Fruit fly (Drosophila melanogaster) whole organism, embryonic: ENCODE results near the gene Ist1.

ENCODE experiments used
- B-H2 ChIP-seq: fragments of 200-800 bp; sonication (Bioruptor generic); optimal IDR thresholded peaks from 2 replicates; lab custom pipeline; 2018; ENCODE audit warnings: missing biosample characterization, mild to moderate bottlenecking, missing genetic modification characterization
- Bgb ChIP-seq: fragments of 200-800 bp; sonication (Bioruptor generic); IDR thresholded peaks from 2 replicates; pipeline ENCODE4 v1.3.6; 2022; ENCODE audit warnings: missing biosample characterization, missing genetic modification characterization; ENCODE audit not compliant: partially characterized antibody
- CG10321 ChIP-seq: fragments of 200-800 bp; sonication (Bioruptor generic); IDR thresholded peaks from 2 replicates; pipeline ENCODE4 v1.3.6; 2022; ENCODE audit warnings: missing biosample characterization, missing genetic modification characterization
- CG10462 ChIP-seq: fragments of 200-800 bp; sonication (Bioruptor generic); optimal IDR thresholded peaks from 2 replicates; lab custom pipeline; 2016; ENCODE audit warnings: missing biosample characterization, missing genetic modification characterization
- CG10979 ChIP-seq: fragments of 200-800 bp; sonication (Bioruptor generic); optimal IDR thresholded peaks from 2 replicates; lab custom pipeline; 2018; ENCODE audit warnings: missing biosample characterization, mild to moderate bottlenecking, missing genetic modification characterization, moderate library complexity
- CG11247 ChIP-seq: fragments of 200-800 bp; sonication (Bioruptor generic); IDR thresholded peaks from 2 replicates; pipeline ENCODE4 v1.3.6; 2022; ENCODE audit warnings: missing biosample characterization, missing genetic modification characterization
- CG11504 ChIP-seq: fragments of 200-800 bp; sonication (Bioruptor generic); optimal IDR thresholded peaks from 3 replicates; lab custom pipeline; 2019; ENCODE audit warnings: missing biosample characterization, mild to moderate bottlenecking, missing genetic modification characterization, moderate library complexity
- CG11723 ChIP-seq: fragments of 200-800 bp; sonication (Bioruptor generic); optimal IDR thresholded peaks from 2 replicates; lab custom pipeline; 2017; ENCODE audit warnings: missing biosample characterization, mild to moderate bottlenecking, missing genetic modification characterization
- CG12769 ChIP-seq: fragments of 200-800 bp; sonication (Bioruptor generic); optimal IDR thresholded peaks from 2 replicates; lab custom pipeline; 2019; ENCODE audit warnings: missing biosample characterization, mild to moderate bottlenecking, missing genetic modification characterization, moderate library complexity
- CG14860 ChIP-seq: fragments of 200-800 bp; sonication (Bioruptor generic); IDR thresholded peaks from 3 replicates; pipeline ENCODE4 v1.3.6; 2022; ENCODE audit warnings: missing biosample characterization, missing genetic modification characterization; ENCODE audit not compliant: partially characterized antibody
- CG15011 ChIP-seq: fragments of 200-800 bp; sonication (Bioruptor generic); optimal IDR thresholded peaks from 3 replicates; lab custom pipeline; 2018; ENCODE audit warnings: missing biosample characterization, mild to moderate bottlenecking, missing genetic modification characterization
- CG15073 ChIP-seq: fragments of 200-800 bp; sonication (Bioruptor generic); optimal IDR thresholded peaks from 2 replicates; lab custom pipeline; 2016; ENCODE audit warnings: missing biosample characterization, missing genetic modification characterization
- CG17328 ChIP-seq: fragments of 200-800 bp; sonication (Bioruptor generic); IDR thresholded peaks from 2 replicates; pipeline ENCODE4 v1.3.6; 2022; ENCODE audit warnings: missing biosample characterization, missing genetic modification characterization
- CG17359 ChIP-seq: fragments of 200-800 bp; sonication (Bioruptor generic); optimal IDR thresholded peaks from 3 replicates; lab custom pipeline; 2018; ENCODE audit warnings: missing biosample characterization, mild to moderate bottlenecking, missing genetic modification characterization, moderate library complexity
- CG1792 ChIP-seq: fragments of 200-800 bp; sonication (Bioruptor generic); optimal IDR thresholded peaks from 2 replicates; lab custom pipeline; 2016; ENCODE audit warnings: missing biosample characterization, missing genetic modification characterization
- CG2129 ChIP-seq: fragments of 200-800 bp; sonication (Bioruptor generic); IDR thresholded peaks from 2 replicates; pipeline ENCODE4 v1.3.6; 2022; ENCODE audit warnings: missing biosample characterization, missing genetic modification characterization; ENCODE audit not compliant: partially characterized antibody
- CG2875 ChIP-seq: fragments of 200-800 bp; sonication (Bioruptor generic); optimal IDR thresholded peaks from 2 replicates; lab custom pipeline; 2017; ENCODE audit warnings: missing biosample characterization, mild to moderate bottlenecking, missing genetic modification characterization, missing genetic modification reagents
- CG3726 ChIP-seq: fragments of 200-800 bp; sonication (Bioruptor generic); IDR thresholded peaks from 3 replicates; pipeline ENCODE4, ENCODE4 v1.3.6; 2022; ENCODE audit warnings: missing biosample characterization, missing genetic modification characterization
- CG3838 ChIP-seq: fragments of 200-800 bp; sonication (Bioruptor generic); optimal IDR thresholded peaks from 3 replicates; lab custom pipeline; 2016; ENCODE audit warnings: missing biosample characterization, missing genetic modification characterization
- CG43689 ChIP-seq: fragments of 200-800 bp; sonication (Bioruptor generic); IDR thresholded peaks from 2 replicates; pipeline ENCODE4 v1.3.6; 2022; ENCODE audit warnings: missing biosample characterization, missing genetic modification characterization
- CG6272 ChIP-seq: fragments of 200-800 bp; sonication (Bioruptor generic); IDR thresholded peaks from 2 replicates; pipeline ENCODE4 v1.3.6; 2022; ENCODE audit warnings: missing biosample characterization, missing genetic modification characterization
- CG6791 ChIP-seq: fragments of 200-800 bp; sonication (Bioruptor generic); IDR thresholded peaks from 3 replicates; pipeline ENCODE4 v1.3.6; 2022; ENCODE audit warnings: missing biosample characterization, missing genetic modification characterization; ENCODE audit not compliant: partially characterized antibody
- CG7372 ChIP-seq: fragments of 200-800 bp; sonication (Bioruptor generic); IDR thresholded peaks from 2 replicates; pipeline ENCODE4 v1.3.6; 2022; ENCODE audit warnings: missing biosample characterization, missing genetic modification characterization
- CG7556 ChIP-seq: fragments of 200-800 bp; sonication (Bioruptor generic); optimal IDR thresholded peaks from 2 replicates; lab custom pipeline; 2017; ENCODE audit warnings: missing biosample characterization, mild to moderate bottlenecking, missing genetic modification characterization
- D ChIP-seq, 2 experiments: fragments of 200-800 bp in 1 of 2; fragments of >200 bp in 1 of 2; sonication (Bioruptor generic) in 1 of 2; optimal IDR thresholded peaks; 2 replicates in 1 of 2; 3 replicates in 1 of 2; lab custom pipeline; 2017; ENCODE audit warnings: mild to moderate bottlenecking in 1 of 2, missing biosample characterization in 1 of 2, missing genetic modification characterization in 1 of 2, missing genetic modification reagents in 1 of 2
- D19B ChIP-seq: fragments of 200-800 bp; sonication (Bioruptor generic); optimal IDR thresholded peaks from 2 replicates; lab custom pipeline; 2017; ENCODE audit warnings: missing biosample characterization, mild to moderate bottlenecking, missing genetic modification characterization
- E2f1 ChIP-seq: fragments of 200-800 bp; sonication (Bioruptor generic); IDR thresholded peaks from 2 replicates; pipeline ENCODE4 v1.3.6; 2022; ENCODE audit warnings: missing biosample characterization, missing genetic modification characterization
- E2f2 ChIP-seq: fragments of 200-800 bp; sonication (Bioruptor generic); IDR thresholded peaks from 2 replicates; pipeline ENCODE4 v1.3.6; 2022; ENCODE audit warnings: missing biosample characterization, missing genetic modification characterization
- H15 ChIP-seq: fragments of 200-800 bp; sonication (Bioruptor generic); IDR thresholded peaks from 3 replicates; pipeline ENCODE4 v1.3.6; 2022; ENCODE audit warnings: missing biosample characterization, missing genetic modification characterization
- HHEX ChIP-seq: fragments of 200-800 bp; sonication (Bioruptor generic); optimal IDR thresholded peaks from 3 replicates; lab custom pipeline; 2017; ENCODE audit warnings: missing biosample characterization, mild to moderate bottlenecking, missing genetic modification characterization, missing genetic modification reagents
- HLH4C ChIP-seq: fragments of 200-800 bp; sonication (Bioruptor generic); IDR thresholded peaks from 3 replicates; pipeline ENCODE4 v1.3.6; 2022; ENCODE audit warnings: missing biosample characterization, missing genetic modification characterization; ENCODE audit not compliant: partially characterized antibody
- HLHmδ ChIP-seq: fragments of 200-800 bp; sonication (Bioruptor generic); optimal IDR thresholded peaks from 2 replicates; lab custom pipeline; 2018; ENCODE audit warnings: missing biosample characterization, mild to moderate bottlenecking, missing genetic modification characterization, moderate library complexity
- HmgZ ChIP-seq: fragments of 200-800 bp; sonication (Bioruptor generic); optimal IDR thresholded peaks from 2 replicates; lab custom pipeline; 2018; ENCODE audit warnings: missing biosample characterization, mild to moderate bottlenecking, missing genetic modification characterization
- Hr3 ChIP-seq: fragments of 200-800 bp; sonication (Bioruptor generic); optimal IDR thresholded peaks from 3 replicates; lab custom pipeline; 2016; ENCODE audit warnings: missing biosample characterization, missing genetic modification characterization
- Mad ChIP-seq: fragments of 200-800 bp; sonication (Bioruptor generic); optimal IDR thresholded peaks from 2 replicates; lab custom pipeline; 2016; ENCODE audit warnings: missing biosample characterization, missing genetic modification characterization
- Sox102F ChIP-seq: fragments of 200-800 bp; sonication (Bioruptor generic); optimal IDR thresholded peaks from 2 replicates; lab custom pipeline; 2018; ENCODE audit warnings: missing biosample characterization, mild to moderate bottlenecking, missing genetic modification characterization, moderate library complexity
- az2 ChIP-seq: fragments of 200-800 bp; sonication (Bioruptor generic); optimal IDR thresholded peaks from 3 replicates; lab custom pipeline; 2016; ENCODE audit warnings: missing biosample characterization, missing genetic modification characterization
- bowl ChIP-seq: fragments of 200-800 bp; sonication (Bioruptor generic); IDR thresholded peaks from 2 replicates; pipeline ENCODE4 v1.3.6; 2022; ENCODE audit warnings: missing biosample characterization, missing genetic modification characterization
- dimm ChIP-seq: fragments of 200-800 bp; sonication (Bioruptor generic); IDR thresholded peaks from 2 replicates; pipeline ENCODE4 v1.3.6; 2022; ENCODE audit warnings: missing biosample characterization, missing genetic modification characterization
- jigr1 ChIP-seq: fragments of 200-800 bp; sonication (Bioruptor generic); IDR thresholded peaks from 3 replicates; pipeline ENCODE4 v1.3.6; 2022; ENCODE audit warnings: missing biosample characterization, missing genetic modification characterization
- pan ChIP-seq, 4 experiments: fragments of >200 bp in 3 of 4; fragments of 200-800 bp in 1 of 4; sonication (Bioruptor generic) in 1 of 4; optimal IDR thresholded peaks in 3 of 4; IDR thresholded peaks in 1 of 4; 2 replicates each; pipeline versions ENCODE4 v1.3.6 to Lab custom; 2017 to 2022; ENCODE audit warnings: missing biosample characterization in 2 of 4, missing genetic modification characterization in 2 of 4, mixed read lengths in 1 of 4
- phol ChIP-seq: fragments of 200-800 bp; sonication (Bioruptor generic); optimal IDR thresholded peaks from 3 replicates; lab custom pipeline; 2018; ENCODE audit warnings: missing biosample characterization, mild to moderate bottlenecking, missing genetic modification characterization, moderate library complexity
- repo ChIP-seq: fragments of 200-800 bp; sonication (Bioruptor generic); optimal IDR thresholded peaks from 2 replicates; lab custom pipeline; 2016; ENCODE audit warnings: missing biosample characterization, missing genetic modification characterization
- row ChIP-seq: fragments of 200-800 bp; sonication (Bioruptor generic); IDR thresholded peaks from 3 replicates; pipeline ENCODE4 v1.3.6; 2022; ENCODE audit warnings: missing biosample characterization, missing genetic modification characterization
- schlank ChIP-seq: fragments of 200-800 bp; sonication (Bioruptor generic); optimal IDR thresholded peaks from 2 replicates; lab custom pipeline; 2018; ENCODE audit warnings: missing biosample characterization, mild to moderate bottlenecking, missing genetic modification characterization
- slbo ChIP-seq: fragments of 200-800 bp; sonication (Bioruptor generic); IDR thresholded peaks from 2 replicates; pipeline ENCODE4 v1.3.6; 2022; ENCODE audit warnings: missing biosample characterization, missing genetic modification characterization
- toy ChIP-seq: fragments of 200-800 bp; sonication (Bioruptor generic); IDR thresholded peaks from 2 replicates; pipeline ENCODE4 v1.3.6; 2022; ENCODE audit warnings: missing biosample characterization, missing genetic modification characterization
- unc-4 ChIP-seq: fragments of 200-800 bp; sonication (Bioruptor generic); IDR thresholded peaks from 2 replicates; pipeline ENCODE4 v1.3.6; 2022; ENCODE audit warnings: missing biosample characterization, missing genetic modification characterization; ENCODE audit not compliant: partially characterized antibody
- yki ChIP-seq: fragments of >200 bp; optimal IDR thresholded peaks from 3 replicates; lab custom pipeline; 2018
- z ChIP-seq: fragments of 200-800 bp; sonication (Bioruptor generic); IDR thresholded peaks from 3 replicates; pipeline ENCODE4 v1.3.6; 2022; ENCODE audit warnings: missing biosample characterization, missing genetic modification characterization

Ist1 gene

DNA sequence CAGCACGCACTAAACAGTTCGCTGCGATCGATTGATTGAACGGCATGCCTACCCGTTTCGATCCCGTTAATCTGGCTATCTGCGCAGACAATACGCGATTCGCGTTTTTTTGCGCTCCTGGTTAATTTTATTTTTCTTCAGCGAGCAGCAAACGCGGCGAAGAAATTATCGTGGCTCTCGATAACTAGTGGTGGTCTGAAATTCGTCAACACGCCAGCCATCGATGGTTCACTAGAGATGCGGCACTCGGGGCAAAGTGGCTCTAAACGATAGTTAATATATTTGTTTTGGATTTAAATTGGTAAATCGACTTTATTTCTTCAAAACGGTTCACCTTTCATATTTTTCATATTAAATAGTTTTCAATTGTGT is 13.3 kb downstream of the Ist1 start, which contains the start of gene dikar:
TSS of gene dikar (minus strand) at position 191 of the 372 bp plus-strand sequence.
- TF ChIP-seq jigr1 (0 out of 3 replicates have a peak, but pooled peaks have one; percentile 40), CG15073 (GFP tag; lab: Kevin White, UChicago) (no peak), HmgZ (tag; lab: Kevin White, UChicago) (no peak), CG6791 (GFP tag; lab: Robert Waterston, UW) (peak; percentile 91), z (no peak), CG2875 (GFP tag; lab: Kevin White, UChicago) (no peak), HHEX (no peak), CG11504 (tag; lab: Kevin White, UChicago) (no peak), pan (optimal IDR thresholded peaks at IDR 0.05; lab: Kevin White, UChicago) (no peak), pan (GFP tag; optimal IDR thresholded peaks at IDR 0.05 in 1 of 2, IDR thresholded peaks at IDR 0.05 in 1 of 2) (peak in 1 of 2 experiments; percentile 45), H15 (GFP tag; lab: Robert Waterston, UW) (peak; percentile 70; the same call in 1 of the 3 replicates), repo (no peak), CG14860 (peak; percentile 67), CG3838 (no peak), CG10462 (no peak), Sox102F (GFP tag; lab: Kevin White, UChicago) (no peak), CG15011 (GFP tag; lab: Kevin White, UChicago) (no peak), D (optimal IDR thresholded peaks at IDR 0.05; lab: Kevin White, UChicago) (no peak), D (GFP tag; optimal IDR thresholded peaks at IDR 0.05; lab: Kevin White, UChicago) (no peak), CG3726 (GFP tag; lab: Robert Waterston, UW) (no peak), CG43689 (GFP tag; lab: Robert Waterston, UW) (no peak), row (GFP tag; lab: Robert Waterston, UW) (peak; percentile 88), CG12769 (tag; lab: Kevin White, UChicago) (no peak), yki (lab: Kevin White, UChicago) (no peak), Mad (GFP tag; lab: Kevin White, UChicago) (no peak), CG2129 (GFP tag; lab: Robert Waterston, UW) (peak; percentile 62), phol (tag; lab: Kevin White, UChicago) (peak; percentile 41), B-H2 (no peak), HLHmδ (GFP tag; lab: Kevin White, UChicago) (no peak), CG17328 (GFP tag; lab: Robert Waterston, UW) (0 out of 2 replicates have a peak, but pooled peaks have one; percentile 17), CG10321 (no peak), CG7372 (GFP tag; lab: Robert Waterston, UW) (peak; percentile 67), toy (GFP tag; lab: Robert Waterston, UW) (no peak), az2 (GFP tag; lab: Kevin White, UChicago) (peak; percentile 47), E2f2 (GFP tag; lab: Robert Waterston, UW) (no peak), CG7556 (GFP tag; lab: Kevin White, UChicago) (peak; percentile 32), unc-4 (peak; percentile 67; the same call in 1 of the 2 replicates), bowl (no peak), CG17359 (tag; lab: Kevin White, UChicago) (no peak), CG11247 (GFP tag; lab: Robert Waterston, UW) (peak; percentile 75), D19B (no peak), CG11723 (no peak), slbo (GFP tag; lab: Robert Waterston, UW) (peak; percentile 86), CG1792 (peak; percentile 37), CG10979 (tag; lab: Kevin White, UChicago) (peak; percentile 7), schlank (tag; lab: Kevin White, UChicago) (no peak), dimm (GFP tag; lab: Robert Waterston, UW) (0 out of 2 replicates have a peak, but pooled peaks have one; percentile 15), E2f1 (GFP tag; lab: Robert Waterston, UW) (0 out of 2 replicates have a peak, but pooled peaks have one; percentile 22), HLH4C (peak; percentile 69), Hr3 (peak; percentile 67), Bgb (peak; percentile 83), CG6272 (GFP tag; lab: Robert Waterston, UW) (peak; percentile 87)
